Fruit fly (Drosophila melanogaster): Measurements from ENCODE around the gene CG34426.

CG34426 gene

DNA sequence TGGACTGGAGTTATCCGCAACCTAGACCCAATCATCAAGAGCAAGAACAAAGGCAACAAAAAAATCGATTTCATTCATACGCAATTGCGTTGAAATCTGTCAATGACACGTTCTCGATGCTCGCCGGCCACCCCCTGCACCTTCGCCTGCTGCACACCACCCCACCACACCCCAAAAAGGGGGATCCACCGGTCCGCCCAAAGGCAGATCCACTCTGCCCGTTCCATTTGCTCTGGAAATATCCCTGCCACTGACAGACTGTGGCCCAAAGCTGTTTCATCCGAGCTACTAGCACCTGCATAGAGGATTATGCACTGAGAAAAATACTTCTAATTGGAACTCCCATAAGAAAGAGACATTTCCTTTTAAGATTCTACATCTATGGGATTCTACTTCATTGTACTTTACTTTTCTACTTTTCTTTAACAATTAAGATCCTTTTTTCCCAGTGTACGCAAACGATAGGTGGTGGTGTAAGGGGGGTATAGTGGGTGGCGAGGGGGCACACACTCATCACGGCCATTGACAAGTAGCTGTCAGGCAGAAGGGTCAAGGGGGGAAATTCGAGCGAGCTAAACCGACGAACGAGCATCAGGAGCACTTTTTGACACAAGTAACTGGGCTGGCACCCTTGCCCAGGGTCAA, 21.6 kb downstream of the CG34426 start (continued):
- TF ChIP-seq tgo (GFP tag; IDR thresholded peaks at IDR 0.05) (peak; percentile 53), HmgZ (tag; optimal IDR thresholded peaks at IDR 0.05) (no peak), Dll (GFP tag; IDR thresholded peaks at IDR 0.05; ENCODE audit: partially characterized antibody) (no peak), dan (GFP tag; IDR thresholded peaks at IDR 0.05) (no peak), fd102C (GFP tag; optimal IDR thresholded peaks at IDR 0.05) (no peak), CG7928 (GFP tag; optimal IDR thresholded peaks at IDR 0.05) (no peak), gsb (GFP tag; IDR thresholded peaks at IDR 0.05) (no peak), dmrt11E (tag; optimal IDR thresholded peaks at IDR 0.05) (peak; percentile 69), mld (GFP tag; IDR thresholded peaks at IDR 0.05; ENCODE audit: partially characterized antibody) (no peak), CG17568 (GFP tag; optimal IDR thresholded peaks at IDR 0.05) (no peak), CG31224 (GFP tag; IDR thresholded peaks at IDR 0.05) (no peak), CG6254 (GFP tag; optimal IDR thresholded peaks at IDR 0.05) (no peak), Aef1 (GFP tag; IDR thresholded peaks at IDR 0.05) (0 out of 3 replicates have a peak, but pooled peaks have one; percentile 13), Asciz (GFP tag; optimal IDR thresholded peaks at IDR 0.05) (peak; percentile 8), CHES-1-like (GFP tag; optimal IDR thresholded peaks at IDR 0.05) (peak; percentile 25), CG3838 (GFP tag; optimal IDR thresholded peaks at IDR 0.05) (no peak), CG15696 (tag; optimal IDR thresholded peaks at IDR 0.05) (no peak), vnd (GFP tag; IDR thresholded peaks at IDR 0.05; ENCODE audit: partially characterized antibody) (no peak), Scr (GFP tag; IDR thresholded peaks at IDR 0.05; ENCODE audit: partially characterized antibody) (no peak), CG14667 (GFP tag; IDR thresholded peaks at IDR 0.05) (no peak), CG12236 (GFP tag; optimal IDR thresholded peaks at IDR 0.05) (no peak), nerfin-1 (tag; optimal IDR thresholded peaks at IDR 0.05) (no peak), CG15073 (GFP tag; optimal IDR thresholded peaks at IDR 0.05) (no peak), Rfx (GFP tag; IDR thresholded peaks at IDR 0.05) (peak; percentile 14; the same call in 1 of the 2 replicates), ab (GFP tag; optimal IDR thresholded peaks at IDR 0.05) (no peak), cato (GFP tag; optimal IDR thresholded peaks at IDR 0.05; ENCODE audit: borderline replicate concordance) (no peak), Drgx (GFP tag; IDR thresholded peaks at IDR 0.05) (0 out of 2 replicates have a peak, but pooled peaks have one; percentile 29), sens (GFP tag) (peak; percentile 87), Tbp (GFP tag; optimal IDR thresholded peaks at IDR 0.05) (no peak), wdn (GFP tag; IDR thresholded peaks at IDR 0.05) (no peak), Dref (GFP tag; IDR thresholded peaks at IDR 0.05) (no peak), dimm (GFP tag; IDR thresholded peaks at IDR 0.05) (0 out of 2 replicates have a peak, but pooled peaks have one; percentile 17), CG13287 (GFP tag; IDR thresholded peaks at IDR 0.05; ENCODE audit: partially characterized antibody) (no peak), lov (optimal IDR thresholded peaks at IDR 0.05) (no peak), lov (GFP tag; IDR thresholded peaks at IDR 0.05) (no peak), CG11247 (GFP tag; IDR thresholded peaks at IDR 0.05) (peak; percentile 29; the same call in 1 of the 2 replicates), CG2120 (GFP tag; optimal IDR thresholded peaks at IDR 0.05) (peak; percentile 35), rib (GFP tag; IDR thresholded peaks at IDR 0.05) (no peak), emc (GFP tag; optimal IDR thresholded peaks at IDR 0.05) (no peak), CG31441 (GFP tag; IDR thresholded peaks at IDR 0.05) (peak; percentile 42), Xbp1 (GFP tag; optimal IDR thresholded peaks at IDR 0.05) (peak; percentile 53), CG10654 (GFP tag; optimal IDR thresholded peaks at IDR 0.05) (no peak), CG10565 (GFP tag; optimal IDR thresholded peaks at IDR 0.05) (no peak), CG12942 (GFP tag; optimal IDR thresholded peaks at IDR 0.05) (no peak), CG8281 (tag; optimal IDR thresholded peaks at IDR 0.05) (no peak), Lim3 (GFP tag; IDR thresholded peaks at IDR 0.05) (no peak), CG16779 (GFP tag; IDR thresholded peaks at IDR 0.05) (no peak), pros (GFP tag; optimal IDR thresholded peaks at IDR 0.05) (no peak), CG17385 (GFP tag; optimal IDR thresholded peaks at IDR 0.05) (peak; percentile 41), CG13624 (GFP tag; optimal IDR thresholded peaks at IDR 0.05) (no peak), cg (GFP tag; optimal IDR thresholded peaks at IDR 0.05) (no peak)

Data from whole organism, embryonic.